Fruit fly (Drosophila melanogaster) whole organism, wandering third instar larva: ENCODE results near the gene noc.

Experiments used
- Abd-B ChIP-seq: fragments of >200 bp; optimal IDR thresholded peaks from 2 replicates; lab custom pipeline; 2017; ENCODE audit warnings: missing biosample characterization, missing genetic modification characterization
- CrebA ChIP-seq: fragments of 200-800 bp; sonication (Bioruptor generic); optimal IDR thresholded peaks from 2 replicates; lab custom pipeline; 2016; ENCODE audit warnings: missing biosample characterization, mild to moderate bottlenecking, missing genetic modification characterization, borderline replicate concordance
- Dfd ChIP-seq: fragments of >200 bp; optimal IDR thresholded peaks from 2 replicates; lab custom pipeline; 2017; ENCODE audit warnings: missing biosample characterization, missing genetic modification characterization
- GATAd ChIP-seq: sonication (Bioruptor generic); optimal IDR thresholded peaks from 2 replicates; lab custom pipeline; 2016; ENCODE audit warnings: missing biosample characterization, missing genetic modification characterization
- HLH106 ChIP-seq: fragments of 200-800 bp; optimal IDR thresholded peaks from 3 replicates; lab custom pipeline; 2019; ENCODE audit warnings: missing biosample characterization, mild to moderate bottlenecking, missing genetic modification characterization, moderate library complexity
- Hnf4 ChIP-seq: fragments of 200-800 bp; sonication (Bioruptor generic); optimal IDR thresholded peaks from 2 replicates; lab custom pipeline; 2016; ENCODE audit warnings: missing biosample characterization, mild to moderate bottlenecking, missing genetic modification characterization
- Hr83 ChIP-seq: fragments of 200-300 bp; sonication (Bioruptor generic); optimal IDR thresholded peaks from 2 replicates; lab custom pipeline; 2016; ENCODE audit warnings: missing biosample characterization, mild to moderate bottlenecking, missing genetic modification characterization, moderate library complexity; ENCODE audit not compliant: poor library complexity, severe bottlenecking
- Jra ChIP-seq: sonication (Bioruptor generic); optimal IDR thresholded peaks from 2 replicates; lab custom pipeline; 2016; ENCODE audit warnings: missing biosample characterization, missing genetic modification characterization
- Myc ChIP-seq: fragments of >200 bp; optimal IDR thresholded peaks from 2 replicates; lab custom pipeline; 2017
- OdsH ChIP-seq: fragments of 200-800 bp; sonication (Bioruptor generic); optimal IDR thresholded peaks from 2 replicates; lab custom pipeline; 2016; ENCODE audit warnings: missing biosample characterization, mild to moderate bottlenecking, missing genetic modification characterization
- Rel ChIP-seq, 2 experiments: fragments of 200-800 bp; sonication (Bioruptor generic) in 1 of 2; optimal IDR thresholded peaks; 2 replicates in 1 of 2; 3 replicates in 1 of 2; lab custom pipeline; 2016 to 2019; ENCODE audit warnings: mild to moderate bottlenecking in 2 of 2, missing biosample characterization in 2 of 2, missing genetic modification characterization in 2 of 2, moderate library complexity in 1 of 2
- Sp1 ChIP-seq: fragments of 200-800 bp; sonication (Bioruptor generic); optimal IDR thresholded peaks from 3 replicates; lab custom pipeline; 2019; ENCODE audit warnings: missing biosample characterization, mild to moderate bottlenecking, missing genetic modification characterization, moderate library complexity
- Vsx2 ChIP-seq: fragments of 200-300, 225-300 bp; sonication (Bioruptor generic); optimal IDR thresholded peaks from 2 replicates; lab custom pipeline; 2018; ENCODE audit warnings: missing biosample characterization, missing genetic modification characterization; ENCODE audit not compliant: partially characterized antibody
- brk ChIP-seq: fragments of 200-800 bp; sonication (Bioruptor generic); optimal IDR thresholded peaks from 2 replicates; lab custom pipeline; 2016; ENCODE audit warnings: missing biosample characterization, mild to moderate bottlenecking, missing genetic modification characterization
- dmrt93B ChIP-seq: fragments of 200-800 bp; sonication (Bioruptor generic); optimal IDR thresholded peaks from 2 replicates; lab custom pipeline; 2018; ENCODE audit warnings: missing biosample characterization, mild to moderate bottlenecking, missing genetic modification characterization
- dsf ChIP-seq: sonication (Bioruptor generic); optimal IDR thresholded peaks from 2 replicates; lab custom pipeline; 2016; ENCODE audit warnings: missing biosample characterization, missing genetic modification characterization, borderline replicate concordance
- ey ChIP-seq: fragments of 200-800 bp; sonication (Bioruptor generic); optimal IDR thresholded peaks from 2 replicates; lab custom pipeline; 2016; ENCODE audit warnings: missing biosample characterization, missing genetic modification characterization
- foxo ChIP-seq, 2 experiments: fragments of 200-800 bp; sonication (Bioruptor generic); optimal IDR thresholded peaks; 2 replicates in 1 of 2; 3 replicates in 1 of 2; lab custom pipeline; 2016 to 2017; ENCODE audit warnings: missing biosample characterization in 2 of 2, missing genetic modification characterization in 2 of 2
- fru ChIP-seq: fragments of 200-800 bp; sonication (Bioruptor generic); optimal IDR thresholded peaks from 3 replicates; lab custom pipeline; 2016; ENCODE audit warnings: missing biosample characterization, mild to moderate bottlenecking, missing genetic modification characterization
- h ChIP-seq: fragments of 200-800 bp; sonication (Bioruptor generic); optimal IDR thresholded peaks from 3 replicates; lab custom pipeline; 2016; ENCODE audit warnings: missing biosample characterization, mild to moderate bottlenecking, missing genetic modification characterization
- jim ChIP-seq: fragments of 175-275, 200-325 bp; sonication (Bioruptor generic); optimal IDR thresholded peaks from 2 replicates; lab custom pipeline; 2016; ENCODE audit warnings: missing biosample characterization, mild to moderate bottlenecking, missing genetic modification characterization
- pan ChIP-seq: fragments of >200 bp; optimal IDR thresholded peaks from 2 replicates; lab custom pipeline; 2017
- psq ChIP-seq: fragments of 200-800 bp; sonication (Bioruptor generic); optimal IDR thresholded peaks from 3 replicates; lab custom pipeline; 2017; ENCODE audit warnings: missing biosample characterization, mild to moderate bottlenecking, missing genetic modification characterization, moderate library complexity
- sage ChIP-seq: fragments of 200-800 bp; sonication (Bioruptor generic); optimal IDR thresholded peaks from 2 replicates; lab custom pipeline; 2016; ENCODE audit warnings: missing biosample characterization, mild to moderate bottlenecking, missing genetic modification characterization
- sv ChIP-seq: fragments of 200-800 bp; sonication (Bioruptor generic); optimal IDR thresholded peaks from 3 replicates; lab custom pipeline; 2016; ENCODE audit warnings: missing biosample characterization, missing genetic modification characterization

The noc gene

DNA sequence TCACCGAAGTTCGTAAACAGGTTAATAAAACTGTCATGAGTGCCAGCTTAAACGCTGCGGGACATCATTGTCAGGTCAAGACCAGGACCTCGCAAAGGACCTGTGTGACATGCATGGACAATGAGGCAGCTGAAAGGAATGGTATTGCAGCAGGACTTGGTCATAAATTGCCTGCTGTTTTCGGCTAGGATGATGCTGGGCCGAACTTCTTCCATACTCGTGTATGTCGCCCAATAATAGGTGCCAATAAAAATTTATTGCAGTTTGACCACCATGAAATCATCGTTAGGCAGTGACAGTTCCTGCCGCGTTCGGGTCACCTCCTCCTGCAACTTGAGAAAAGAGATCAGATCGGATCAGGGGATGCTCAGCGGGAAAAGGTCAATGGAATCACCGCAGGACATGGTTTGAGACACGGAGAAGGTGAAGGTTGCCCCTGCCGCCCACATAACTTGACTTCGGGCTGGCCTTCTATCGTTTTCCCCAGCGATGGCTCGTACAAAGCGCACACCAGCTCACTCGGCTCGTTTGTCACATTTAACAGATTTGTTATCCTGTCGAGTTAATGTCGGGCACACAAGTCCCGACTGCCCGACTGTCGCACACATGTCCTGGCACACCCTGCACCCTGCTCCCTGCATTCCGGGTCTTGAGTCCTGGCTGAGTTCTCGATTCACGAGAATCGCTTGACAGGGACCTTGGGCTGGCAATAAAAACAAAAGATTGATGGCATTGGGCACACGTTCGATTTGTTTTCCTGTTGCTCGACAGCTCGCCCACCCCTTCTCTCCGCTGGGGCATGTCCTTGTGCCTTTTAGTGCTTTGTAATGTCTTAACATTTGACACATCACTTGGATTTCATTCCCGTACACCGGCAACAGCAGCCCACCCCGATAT lies 44.8 kb upstream of the noc start:
- TF ChIP-seq h (no peak), CrebA (GFP tag; lab: Kevin White, UChicago) (no peak), brk (GFP tag; lab: Kevin White, UChicago) (no peak), Rel (GFP tag; optimal IDR thresholded peaks at IDR 0.05; lab: Kevin White, UChicago) (no peak), Rel (tag; optimal IDR thresholded peaks at IDR 0.05; lab: Kevin White, UChicago) (no peak)

DNA sequence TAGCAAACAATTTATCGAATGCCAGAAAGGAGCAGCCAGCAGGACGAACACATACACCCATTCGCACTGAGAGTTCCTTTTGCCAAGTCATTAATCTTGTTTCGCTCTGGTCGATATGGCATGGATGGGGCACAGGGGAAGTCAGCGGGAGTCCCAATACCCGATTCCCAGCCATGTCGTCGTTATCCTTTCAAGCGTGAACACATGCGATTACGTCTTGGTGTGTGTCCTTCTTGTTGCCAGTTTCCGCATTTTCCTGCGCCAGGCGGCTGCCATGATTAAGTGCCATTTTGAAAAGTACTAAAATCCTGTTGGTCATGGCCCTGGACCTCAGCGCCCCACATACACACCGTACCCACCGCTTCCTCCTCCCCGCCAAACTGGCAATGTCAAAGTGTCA lies 43.1 kb upstream of the noc start:
- TF ChIP-seq Hnf4 (GFP tag; lab: Kevin White, UChicago) (no peak), jim (GFP tag; lab: Kevin White, UChicago) (no peak), dsf (GFP tag; lab: Kevin White, UChicago) (no peak), Myc (lab: Kevin White, UChicago) (no peak), sv (GFP tag; lab: Kevin White, UChicago) (no peak), Abd-B (GFP tag; lab: Kevin White, UChicago) (no peak), pan (lab: Kevin White, UChicago) (no peak)
- TF ChIP-seq, all 38 proteins: peak for 0

DNA sequence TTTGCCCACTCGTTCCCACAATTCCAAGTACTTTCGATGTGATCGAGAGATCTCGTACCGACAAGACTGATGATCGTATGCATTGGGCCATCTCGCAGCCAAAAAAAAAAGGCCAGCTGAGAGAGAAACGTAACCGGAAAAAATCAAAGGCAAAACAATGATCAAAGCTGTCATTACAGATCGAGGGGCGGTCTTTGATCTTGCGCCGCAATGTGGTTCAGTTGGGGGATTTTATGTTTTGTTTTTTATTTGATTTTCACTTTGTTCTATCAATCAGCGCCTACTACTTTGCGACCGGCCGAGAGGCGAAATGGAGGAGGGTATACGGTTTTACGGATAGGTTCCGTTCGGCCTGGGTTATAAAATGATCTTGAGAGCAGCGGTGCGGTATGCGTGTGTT lies 41.9 kb upstream of the noc start:
- no peak for TF ChIP-seq Dfd (GFP tag; lab: Kevin White, UChicago)
- no peak for TF ChIP-seq sage (GFP tag; lab: Kevin White, UChicago)
- no peak for TF ChIP-seq Hnf4 (GFP tag; lab: Kevin White, UChicago)
- no peak for TF ChIP-seq foxo (GFP tag; optimal IDR thresholded peaks at IDR 0.05; lab: Kevin White, UChicago)

DNA sequence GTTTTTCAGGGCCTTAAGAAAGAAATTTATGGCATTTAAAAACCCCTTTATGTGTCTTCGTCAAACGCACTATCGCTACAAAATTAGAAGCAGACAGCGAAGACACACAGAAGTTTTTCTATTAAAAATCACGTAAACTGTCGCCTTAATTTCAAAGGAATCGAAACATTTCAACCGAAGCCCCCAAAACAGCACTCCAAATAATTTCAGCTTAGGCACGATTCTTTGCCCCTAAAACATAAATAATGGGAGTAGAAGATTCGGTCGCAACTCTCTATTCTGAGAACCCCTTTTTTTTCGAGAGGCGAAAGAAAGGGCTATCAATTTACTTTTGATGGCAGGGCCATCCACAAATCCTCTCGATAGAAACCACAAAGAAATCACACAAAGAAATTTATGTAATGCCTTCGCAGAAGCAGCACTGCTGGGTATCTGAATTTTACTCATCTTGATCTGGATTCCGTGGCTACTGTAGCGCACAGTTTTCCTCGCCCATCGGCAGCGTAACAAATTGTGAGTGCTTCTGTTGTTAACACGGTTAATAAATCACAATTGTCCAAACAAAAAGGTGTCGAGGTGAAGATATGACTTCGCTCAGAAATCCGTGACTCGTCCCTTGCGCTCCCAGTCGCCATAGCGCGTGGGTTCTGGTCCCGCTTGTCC lies 40.6 kb upstream of the noc start:
- TF ChIP-seq pan (lab: Kevin White, UChicago) (no peak), Vsx2 (GFP tag; lab: Kevin White, UChicago) (no peak), GATAd (no peak), psq (GFP tag; lab: Kevin White, UChicago) (no peak)
- TF ChIP-seq, all 38 proteins: peak for 0

DNA sequence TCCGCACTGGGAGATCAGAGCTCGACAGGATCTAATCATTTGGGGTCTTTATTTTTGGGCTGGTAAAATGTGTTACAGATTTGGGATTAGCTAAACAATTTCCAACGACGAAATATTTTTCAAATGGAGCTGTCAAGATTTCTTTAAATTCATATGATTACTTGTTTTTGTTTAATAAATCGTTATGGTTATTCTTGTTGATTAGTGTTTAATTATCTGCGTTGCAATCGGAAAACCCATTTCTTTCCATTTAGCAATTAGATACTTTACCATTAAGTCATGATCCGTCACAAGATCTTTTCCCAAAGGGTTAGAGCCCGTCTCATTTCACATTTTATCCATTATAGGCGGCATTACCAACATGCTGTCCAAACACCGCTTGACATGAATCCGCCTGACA lies 39.8 kb upstream of the noc start, which contains the start of gene CG15283:
TSS of gene CG15283 (minus strand) at position 101 of the 400 bp plus-strand sequence.
- no peak for TF ChIP-seq ey (GFP tag; lab: Kevin White, UChicago)

DNA sequence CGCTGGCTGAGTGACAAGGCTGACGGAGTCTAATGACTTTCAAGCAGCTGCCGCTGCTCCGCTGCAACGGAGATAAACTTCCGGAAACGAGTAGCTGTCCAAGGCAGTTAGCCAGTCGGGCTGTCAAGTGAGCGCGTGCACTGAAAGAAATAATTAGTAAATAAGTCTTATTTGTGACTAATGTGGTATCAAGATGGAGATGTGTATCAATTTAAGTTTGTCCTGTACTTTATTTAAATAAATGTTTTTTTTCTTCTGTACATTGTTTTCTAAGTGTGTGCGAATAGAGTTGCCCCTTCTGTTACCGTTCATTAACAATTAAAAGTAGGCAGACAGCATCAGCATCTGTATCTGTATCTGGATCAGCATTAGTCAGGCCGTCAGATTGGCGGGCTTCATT lies 39.4 kb upstream of the noc start:
- TF ChIP-seq foxo (GFP tag; optimal IDR thresholded peaks at IDR 0.05; lab: Kevin White, UChicago) (peak in 1 of 2 experiments; percentile 10), dmrt93B (GFP tag; lab: Kevin White, UChicago) (no peak)

DNA sequence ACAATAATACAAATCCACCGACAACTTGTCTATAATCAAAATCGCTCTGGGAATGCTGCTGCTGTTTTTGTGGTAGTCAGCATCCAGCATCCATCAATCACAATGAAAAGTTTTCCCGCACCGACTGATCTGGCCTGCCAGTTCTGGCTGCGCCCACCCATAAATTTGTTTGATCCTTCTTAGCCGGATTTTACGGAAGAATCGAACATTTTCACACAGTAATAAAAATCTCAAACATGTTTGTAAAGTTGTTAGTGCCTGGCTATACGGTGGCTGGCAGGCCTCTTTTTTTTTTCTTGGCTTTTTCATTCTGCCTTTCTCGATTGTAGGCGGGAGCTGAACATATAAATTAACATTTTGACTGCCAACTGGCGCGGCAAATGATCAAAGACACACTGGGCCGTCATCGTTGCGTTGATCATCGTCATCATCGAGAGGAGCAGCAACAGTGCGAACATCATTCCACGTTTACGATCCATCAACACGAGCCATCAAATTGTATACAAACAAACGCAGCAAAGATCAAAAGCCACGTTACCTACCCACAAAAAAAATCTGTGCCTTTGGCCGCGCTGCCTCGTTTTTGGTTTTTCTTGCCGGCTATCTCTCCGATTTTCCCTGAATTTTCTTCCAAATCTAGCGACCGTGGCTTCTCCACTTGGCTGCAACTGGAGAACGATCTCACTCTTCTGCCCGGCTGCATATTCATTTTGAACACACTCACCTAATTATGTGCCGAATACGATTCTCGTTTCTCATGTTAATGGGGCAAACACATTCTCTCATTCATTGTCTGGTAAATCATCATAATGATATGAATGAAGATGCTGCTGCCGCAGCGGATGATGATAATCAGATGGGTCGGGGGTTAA lies 37.5 kb upstream of the noc start:
- TF ChIP-seq fru (GFP tag; lab: Kevin White, UChicago), result no peak
- no peak for TF ChIP-seq Dfd (GFP tag; lab: Kevin White, UChicago)
- no peak for TF ChIP-seq h
- TF ChIP-seq psq (GFP tag; lab: Kevin White, UChicago), result no peak
- no peak for TF ChIP-seq Jra (GFP tag; lab: Kevin White, UChicago)
- TF ChIP-seq OdsH (GFP tag; lab: Kevin White, UChicago), result no peak
- no peak for TF ChIP-seq dmrt93B (GFP tag; lab: Kevin White, UChicago)
- TF ChIP-seq GATAd, result no peak
- no peak for TF ChIP-seq sv (GFP tag; lab: Kevin White, UChicago)
- TF ChIP-seq Sp1 (GFP tag; lab: Kevin White, UChicago), result no peak
- no peak for TF ChIP-seq CrebA (GFP tag; lab: Kevin White, UChicago)
- no peak for TF ChIP-seq Hr83 (GFP tag; lab: Kevin White, UChicago)
- TF ChIP-seq HLH106, result no peak
- TF ChIP-seq Abd-B (GFP tag; lab: Kevin White, UChicago), result no peak
- TF ChIP-seq Hnf4 (GFP tag; lab: Kevin White, UChicago), result no peak
- no peak for TF ChIP-seq dsf (GFP tag; lab: Kevin White, UChicago)
